Worm (Caenorhabditis elegans) whole organism, early embryonic: ENCODE measurements around the gene srab-12.

Source experiments
- F13C5.2 ChIP-seq: sonication (generic microtip); optimal IDR thresholded peaks from 2 replicates; lab custom pipeline; 2017; ENCODE audit warnings: mild to moderate bottlenecking, missing genetic modification characterization, inconsistent platforms, missing compliant biosample characterization
- ama-1 ChIP-seq: fragments of 150-350 bp; optimal IDR thresholded peaks from 2 replicates; lab custom pipeline; 2014
- ceh-36 ChIP-seq: sonication (generic microtip); optimal IDR thresholded peaks from 2 replicates; lab custom pipeline; 2016; ENCODE audit warnings: missing genetic modification characterization, inconsistent platforms, missing compliant biosample characterization
- ets-7 ChIP-seq: sonication (generic microtip); optimal IDR thresholded peaks from 2 replicates; lab custom pipeline; 2016; ENCODE audit warnings: missing genotype, missing genetic modification characterization, missing compliant biosample characterization
- flt-1 ChIP-seq: fragments of 200-800 bp; sonication (Bioruptor generic); IDR thresholded peaks from 2 replicates; pipeline ENCODE4 v1.3.6; 2022; ENCODE audit warnings: missing genetic modification characterization, missing compliant biosample characterization
- hmbx-1 ChIP-seq: sonication (generic microtip); optimal IDR thresholded peaks from 2 replicates; lab custom pipeline; 2016; ENCODE audit warnings: mild to moderate bottlenecking, missing genetic modification characterization, missing compliant biosample characterization
- hmg-4 ChIP-seq: fragments of 200-800 bp; sonication (Bioruptor generic); optimal IDR thresholded peaks from 2 replicates; lab custom pipeline; 2018; ENCODE audit warnings: mild to moderate bottlenecking, missing genetic modification characterization, missing compliant biosample characterization
- pes-1 ChIP-seq: fragments of 200-800 bp; sonication (Bioruptor generic); IDR thresholded peaks from 2 replicates; pipeline ENCODE4 v1.3.6; 2022; ENCODE audit warnings: missing genetic modification reagents, missing genetic modification characterization, missing compliant biosample characterization
- scrt-1 ChIP-seq: fragments of 200-800 bp; sonication (Bioruptor generic); IDR thresholded peaks from 2 replicates; pipeline ENCODE4 v1.3.6; 2022; ENCODE audit warnings: missing genetic modification characterization, missing compliant biosample characterization
- sea-1 ChIP-seq: fragments of 200-800 bp; sonication (Bioruptor generic); conservative IDR thresholded peaks from 2 replicates; pipeline ENCODE4 v1.3.6; 2022; ENCODE audit warnings: missing genetic modification characterization, missing compliant biosample characterization

DNA sequence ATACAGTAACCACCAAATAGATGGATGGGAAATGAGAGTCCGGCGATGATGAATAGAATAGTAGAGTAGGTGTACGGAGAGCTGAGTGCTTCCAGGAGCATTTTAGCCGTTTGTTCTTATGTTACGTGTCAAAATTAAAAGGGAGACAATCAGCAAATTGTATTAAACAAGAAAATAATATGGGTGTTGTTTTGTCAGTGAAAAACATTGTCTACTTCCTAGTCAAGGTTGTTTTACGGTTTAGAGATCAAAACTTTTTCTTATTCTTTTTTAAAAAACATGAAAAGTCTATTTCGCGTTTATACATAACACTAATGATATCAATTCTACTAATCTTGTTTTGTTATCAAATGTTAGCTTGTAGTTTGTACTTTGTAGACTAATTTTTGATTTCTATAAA lies 10.5 kb upstream of the srab-12 start, which contains the start of gene srh-289:
- TF ChIP-seq F13C5.2 (no peak), ama-1 (lab: Kevin White, UChicago) (no peak), flt-1 (no peak), pes-1 (no peak), hmg-4 (GFP tag; lab: Kevin White, UChicago) (no peak), sea-1 (GFP tag; lab: Robert Waterston, UW) (no peak), ets-7 (tag; lab: Kevin White, UChicago) (no peak), ceh-36 (tag; lab: Kevin White, UChicago) (no peak), scrt-1 (no peak), hmbx-1 (no peak)
